Worm (Caenorhabditis elegans) whole organism, midembryonic: ENCODE measurements around the gene C49A9.6.

Source experiments
- cog-1 ChIP-seq: sonication (generic microtip); optimal IDR thresholded peaks from 2 replicates; lab custom pipeline; 2016; ENCODE audit warnings: missing genetic modification characterization, missing compliant biosample characterization
- flt-1 ChIP-seq: fragments of 200-800 bp; sonication (Bioruptor generic); IDR thresholded peaks from 2 replicates; pipeline ENCODE4 v1.3.6; 2022; ENCODE audit warnings: missing genetic modification characterization, missing compliant biosample characterization
- med-1 ChIP-seq: sonication (generic microtip); optimal IDR thresholded peaks from 2 replicates; lab custom pipeline; 2017; ENCODE audit warnings: missing genetic modification characterization, mild to moderate bottlenecking, missing compliant biosample characterization, antibody characterized with exemption, missing genetic modification reagents; ENCODE audit not compliant: insufficient read depth
- ref-1 ChIP-seq: fragments of 200-800 bp; sonication (Bioruptor generic); conservative IDR thresholded peaks from 2 replicates; pipeline ENCODE4 v1.3.6; 2022; ENCODE audit warnings: missing genetic modification reagents, missing genetic modification characterization, missing compliant biosample characterization
- ztf-29 ChIP-seq: fragments of 200-800 bp; sonication (Bioruptor generic); IDR thresholded peaks from 2 replicates; pipeline ENCODE4 v1.3.6; 2022; ENCODE audit warnings: missing genetic modification reagents, missing genetic modification characterization, missing compliant biosample characterization

ce11 chrIV:6219429-6219828 lies 8.7 kb downstream of the C49A9.6 start, which contains the start of gene C49A9.4:
- TF ChIP-seq ztf-29 (GFP tag; lab: Robert Waterston, UW), result no peak
- TF ChIP-seq cog-1, result no peak
- TF ChIP-seq ref-1 (GFP tag; lab: Robert Waterston, UW), result no peak
- no peak for TF ChIP-seq flt-1 (GFP tag; lab: Robert Waterston, UW)
- no peak for TF ChIP-seq med-1 (GFP tag; lab: Kevin White, UChicago)
